Worm (Caenorhabditis elegans) whole organism, L3 larva: ENCODE results near the gene R13A5.7.

Experiments
- R02D3.7 ChIP-seq: fragments of 150-350 bp; optimal IDR thresholded peaks from 2 replicates; lab custom pipeline; 2014; ENCODE audit warnings: missing biosample characterization, missing genetic modification characterization
- ZK546.5 ChIP-seq: sonication (generic microtip); optimal IDR thresholded peaks from 2 replicates; lab custom pipeline; 2017; ENCODE audit warnings: missing biosample characterization, missing genetic modification characterization
- aly-2 ChIP-seq: fragments of 150-350 bp; optimal IDR thresholded peaks from 2 replicates; lab custom pipeline; 2014; ENCODE audit warnings: missing biosample characterization, missing genetic modification characterization
- ama-1 ChIP-seq: fragments of 150-350 bp; optimal IDR thresholded peaks from 2 replicates; lab custom pipeline; 2018
- ceh-16 ChIP-seq: sonication (generic microtip); optimal IDR thresholded peaks from 2 replicates; lab custom pipeline; 2017; ENCODE audit warnings: missing biosample characterization, missing genetic modification characterization
- ceh-28 ChIP-seq: fragments of 150-350 bp; optimal IDR thresholded peaks from 2 replicates; lab custom pipeline; 2014; ENCODE audit warnings: missing biosample characterization, missing genetic modification reagents, missing genetic modification characterization
- ceh-82 ChIP-seq: fragments of 150-350 bp; optimal IDR thresholded peaks from 2 replicates; lab custom pipeline; 2014; ENCODE audit warnings: missing biosample characterization, missing genetic modification characterization
- ceh-9 ChIP-seq: sonication (generic microtip); optimal IDR thresholded peaks from 2 replicates; lab custom pipeline; 2018; ENCODE audit warnings: missing biosample characterization, missing genetic modification characterization
- daf-12 ChIP-seq: fragments of 150-350 bp; optimal IDR thresholded peaks from 2 replicates; lab custom pipeline; 2014; ENCODE audit warnings: missing biosample characterization, missing genetic modification reagents, missing genetic modification characterization
- egl-27 ChIP-seq: sonication (generic microtip); optimal IDR thresholded peaks from 4 replicates; lab custom pipeline; 2017; ENCODE audit warnings: missing biosample characterization, missing genetic modification reagents, missing genetic modification characterization
- egl-5 ChIP-seq: fragments of 150-350 bp; optimal IDR thresholded peaks from 2 replicates; lab custom pipeline; 2017; ENCODE audit warnings: missing biosample characterization, missing genetic modification reagents, missing genetic modification characterization, inconsistent platforms
- elt-1 ChIP-seq: fragments of 150-350 bp; optimal IDR thresholded peaks from 2 replicates; lab custom pipeline; 2014; ENCODE audit warnings: missing biosample characterization, missing genetic modification characterization
- elt-2 ChIP-seq: sonication (generic microtip); optimal IDR thresholded peaks from 2 replicates; lab custom pipeline; 2016; ENCODE audit warnings: missing genetic modification reagents, mild to moderate bottlenecking, missing genetic modification characterization, missing compliant biosample characterization
- elt-3 ChIP-seq, 3 experiments: fragments of 150-350 bp in 1 of 3; sonication (generic microtip) in 2 of 3; optimal IDR thresholded peaks; 2 replicates in 2 of 3; 4 replicates in 1 of 3; lab custom pipeline; 2014 to 2017; ENCODE audit warnings: missing biosample characterization in 3 of 3, missing genetic modification characterization in 3 of 3
- eor-1 ChIP-seq, 2 experiments: fragments of 150-350 bp; optimal IDR thresholded peaks; 2 replicates each; lab custom pipeline; 2014 to 2018; ENCODE audit warnings: missing biosample characterization in 2 of 2, missing genetic modification characterization in 2 of 2
- fkh-10 ChIP-seq: sonication (generic microtip); optimal IDR thresholded peaks from 2 replicates; lab custom pipeline; 2017; ENCODE audit warnings: missing biosample characterization, missing genetic modification reagents, missing genetic modification characterization
- fkh-2 ChIP-seq: fragments of 150-350 bp; optimal IDR thresholded peaks from 2 replicates; lab custom pipeline; 2014; ENCODE audit warnings: missing biosample characterization, missing genetic modification reagents, missing genetic modification characterization
- fos-1 ChIP-seq: fragments of 150-350 bp; optimal IDR thresholded peaks from 2 replicates; lab custom pipeline; 2014; ENCODE audit warnings: missing biosample characterization, missing genetic modification characterization
- hmg-11 ChIP-seq: sonication (generic microtip); optimal IDR thresholded peaks from 2 replicates; lab custom pipeline; 2016; ENCODE audit warnings: missing genetic modification characterization, missing compliant biosample characterization
- jun-1 ChIP-seq: fragments of 150-350 bp; optimal IDR thresholded peaks from 2 replicates; lab custom pipeline; 2014; ENCODE audit warnings: missing biosample characterization, missing genetic modification reagents, missing genetic modification characterization
- lin-15B ChIP-seq: fragments of 150-350 bp; optimal IDR thresholded peaks from 2 replicates; lab custom pipeline; 2014; ENCODE audit warnings: missing biosample characterization, missing genetic modification characterization
- lin-39 ChIP-seq: fragments of 150-350 bp; optimal IDR thresholded peaks from 2 replicates; lab custom pipeline; 2018; ENCODE audit warnings: missing biosample characterization, missing genetic modification reagents, missing genetic modification characterization
- lsy-12 ChIP-seq: sonication (generic microtip); optimal IDR thresholded peaks from 2 replicates; lab custom pipeline; 2016; ENCODE audit warnings: mild to moderate bottlenecking, missing genetic modification characterization, missing compliant biosample characterization
- mdl-1 ChIP-seq: fragments of 150-350 bp; optimal IDR thresholded peaks from 2 replicates; lab custom pipeline; 2014; ENCODE audit warnings: missing biosample characterization, missing genetic modification characterization
- mml-1 ChIP-seq: fragments of 150-350 bp; sonication (generic microtip); optimal IDR thresholded peaks from 3 replicates; lab custom pipeline; 2014; ENCODE audit warnings: missing biosample characterization, missing genetic modification characterization
- nfya-1 ChIP-seq: sonication (generic microtip); optimal IDR thresholded peaks from 2 replicates; lab custom pipeline; 2017; ENCODE audit warnings: missing genetic modification characterization, mild to moderate bottlenecking, missing compliant biosample characterization, antibody characterized with exemption, moderate library complexity; ENCODE audit not compliant: insufficient read depth
- nhr-11 ChIP-seq: fragments of 150-350 bp; optimal IDR thresholded peaks from 2 replicates; lab custom pipeline; 2014; ENCODE audit warnings: missing biosample characterization, missing genetic modification characterization
- nhr-12 ChIP-seq: fragments of 150-350 bp; optimal IDR thresholded peaks from 2 replicates; lab custom pipeline; 2014; ENCODE audit warnings: missing biosample characterization, missing genetic modification characterization
- nhr-23 ChIP-seq: fragments of 150-350 bp; optimal IDR thresholded peaks from 2 replicates; lab custom pipeline; 2014; ENCODE audit warnings: missing biosample characterization, missing genetic modification reagents, missing genetic modification characterization
- nhr-237 ChIP-seq: fragments of 150-350 bp; optimal IDR thresholded peaks from 2 replicates; lab custom pipeline; 2014; ENCODE audit warnings: missing biosample characterization, missing genetic modification characterization
- nhr-25 ChIP-seq: sonication (generic microtip); optimal IDR thresholded peaks from 2 replicates; lab custom pipeline; 2017; ENCODE audit warnings: missing biosample characterization, missing genetic modification characterization
- nhr-28 ChIP-seq: fragments of 150-350 bp; optimal IDR thresholded peaks from 2 replicates; lab custom pipeline; 2014; ENCODE audit warnings: missing biosample characterization, missing genetic modification characterization
- nhr-43 ChIP-seq: sonication (generic microtip); optimal IDR thresholded peaks from 2 replicates; lab custom pipeline; 2016; ENCODE audit warnings: mild to moderate bottlenecking, missing genetic modification characterization, missing compliant biosample characterization; ENCODE audit not compliant: poor library complexity, severe bottlenecking
- nhr-67 ChIP-seq: fragments of 150-350 bp; optimal IDR thresholded peaks from 2 replicates; lab custom pipeline; 2014; ENCODE audit warnings: missing biosample characterization, missing genetic modification characterization
- nhr-76 ChIP-seq: fragments of 150-350 bp; sonication (generic microtip); optimal IDR thresholded peaks from 5 replicates; lab custom pipeline; 2014; ENCODE audit warnings: missing biosample characterization, missing genetic modification characterization
- nhr-77 ChIP-seq: fragments of 150-350 bp; optimal IDR thresholded peaks from 2 replicates; lab custom pipeline; 2014; ENCODE audit warnings: missing biosample characterization, missing genetic modification characterization
- pha-4 ChIP-seq: fragments of 150-350 bp; optimal IDR thresholded peaks from 2 replicates; lab custom pipeline; 2014; ENCODE audit warnings: missing biosample characterization, missing genetic modification reagents, missing genetic modification characterization
- pqm-1 ChIP-seq: fragments of 150-350 bp; optimal IDR thresholded peaks from 2 replicates; lab custom pipeline; 2017; ENCODE audit warnings: missing biosample characterization, missing genetic modification characterization, inconsistent platforms
- sea-2 ChIP-seq: fragments of 150-350 bp; sonication (generic microtip); optimal IDR thresholded peaks from 4 replicates; lab custom pipeline; 2014; ENCODE audit warnings: missing biosample characterization, missing genetic modification reagents, missing genetic modification characterization
- skn-1 ChIP-seq: fragments of 150-350 bp; optimal IDR thresholded peaks from 2 replicates; lab custom pipeline; 2014; ENCODE audit warnings: missing biosample characterization, missing genetic modification characterization
- snpc-4 ChIP-seq: fragments of 150-350 bp; optimal IDR thresholded peaks from 2 replicates; lab custom pipeline; 2014; ENCODE audit warnings: missing biosample characterization, missing genetic modification characterization
- tbx-2 ChIP-seq: sonication (generic microtip); optimal IDR thresholded peaks from 2 replicates; lab custom pipeline; 2016; ENCODE audit warnings: mild to moderate bottlenecking, missing genetic modification characterization, missing compliant biosample characterization
- unc-39 ChIP-seq: sonication (generic microtip); optimal IDR thresholded peaks from 4 replicates; lab custom pipeline; 2017; ENCODE audit warnings: missing biosample characterization, missing genetic modification characterization
- unc-62 ChIP-seq: fragments of 150-350 bp; sonication (generic microtip); optimal IDR thresholded peaks from 4 replicates; lab custom pipeline; 2014; ENCODE audit warnings: missing biosample characterization, missing genetic modification reagents, missing genetic modification characterization
- zag-1 ChIP-seq: fragments of 150-350 bp; optimal IDR thresholded peaks from 2 replicates; lab custom pipeline; 2014; ENCODE audit warnings: missing biosample characterization, missing genetic modification characterization
- ztf-11 ChIP-seq: fragments of 150-350 bp; optimal IDR thresholded peaks from 2 replicates; lab custom pipeline; 2014; ENCODE audit warnings: missing biosample characterization, missing genetic modification characterization
- ztf-4 ChIP-seq: fragments of 150-350 bp; optimal IDR thresholded peaks from 2 replicates; lab custom pipeline; 2014; ENCODE audit warnings: missing biosample characterization, missing genetic modification characterization

Gene R13A5.7

ce11 chrIII:7570083-7570695 is at the start of gene R13A5.7:
TSS of gene R13A5.7 (minus strand) at chrIII:7570133.
- peak; percentile 4 for TF ChIP-seq ceh-82 (tag; lab: Kevin White, UChicago)
- no peak for TF ChIP-seq sea-2 (GFP tag; lab: Kevin White, UChicago)
- peak; percentile 43 for TF ChIP-seq skn-1 (tag; lab: Kevin White, UChicago)
- TF ChIP-seq nhr-23 (tag; lab: Kevin White, UChicago) = peak; percentile 76
- peak; percentile 24 for TF ChIP-seq lsy-12 (tag; lab: Kevin White, UChicago)
- no peak for TF ChIP-seq nhr-76 (tag; lab: Kevin White, UChicago)
- peak; percentile 50 for TF ChIP-seq lin-39
- TF ChIP-seq ZK546.5 = no peak
- TF ChIP-seq elt-2 (tag; lab: Kevin White, UChicago) = peak; percentile 77
- peak; percentile 48 for TF ChIP-seq nhr-25 (tag; lab: Kevin White, UChicago)
- TF ChIP-seq aly-2 (tag; lab: Kevin White, UChicago) = no peak
- peak; percentile 69 for TF ChIP-seq snpc-4 (tag; lab: Kevin White, UChicago)
- no peak for TF ChIP-seq ama-1 (lab: Kevin White, UChicago)
- no peak for TF ChIP-seq elt-3 (tag; optimal IDR thresholded peaks at IDR 0.05; lab: Kevin White, UChicago)
- TF ChIP-seq mdl-1 (tag; lab: Kevin White, UChicago) = peak; percentile 80
- TF ChIP-seq pha-4 (tag; lab: Kevin White, UChicago) = peak; percentile 88
- no peak for TF ChIP-seq ztf-4 (tag; lab: Kevin White, UChicago)
- TF ChIP-seq egl-5 (tag; lab: Kevin White, UChicago) = peak; percentile 47
- peak; percentile 39 for TF ChIP-seq nhr-11 (tag; lab: Kevin White, UChicago)
- TF ChIP-seq ceh-16 (tag; lab: Kevin White, UChicago) = no peak
- peak; percentile 64 for TF ChIP-seq unc-62
- TF ChIP-seq nhr-67 (tag; lab: Kevin White, UChicago) = no peak
- no peak for TF ChIP-seq fos-1 (tag; lab: Kevin White, UChicago)
- TF ChIP-seq egl-27 = peak; percentile 67
- TF ChIP-seq zag-1 (tag; lab: Kevin White, UChicago) = no peak
- TF ChIP-seq ceh-28 (tag; lab: Kevin White, UChicago) = peak; percentile 71
- no peak for TF ChIP-seq nhr-77 (tag; lab: Kevin White, UChicago)
- peak; percentile 48 for TF ChIP-seq lin-15B (tag; lab: Kevin White, UChicago)
- no peak for TF ChIP-seq eor-1 (tag; optimal IDR thresholded peaks at IDR 0.05; lab: Kevin White, UChicago)
- TF ChIP-seq ztf-11 (tag; lab: Kevin White, UChicago) = no peak
- TF ChIP-seq tbx-2 (tag; lab: Kevin White, UChicago) = peak; percentile 46
- TF ChIP-seq nhr-12 = no peak
- peak; percentile 72 for TF ChIP-seq nhr-43
- TF ChIP-seq mml-1 (tag; lab: Kevin White, UChicago) = no peak
- TF ChIP-seq nhr-237 (tag; lab: Kevin White, UChicago) = no peak
- peak; percentile 20 for TF ChIP-seq elt-1 (tag; lab: Kevin White, UChicago)
- TF ChIP-seq nhr-28 (tag; lab: Kevin White, UChicago) = no peak
- TF ChIP-seq hmg-11 = peak; percentile 91
- TF ChIP-seq jun-1 (tag; lab: Kevin White, UChicago) = peak; percentile 80
- no peak for TF ChIP-seq fkh-10
- TF ChIP-seq unc-39 = no peak
- TF ChIP-seq nfya-1 (tag; lab: Kevin White, UChicago) = peak; percentile 88
- TF ChIP-seq ceh-9 (tag; lab: Kevin White, UChicago) = no peak
- peak; percentile 39 for TF ChIP-seq R02D3.7 (tag; lab: Kevin White, UChicago)
- no peak for TF ChIP-seq fkh-2 (tag; lab: Kevin White, UChicago)
- TF ChIP-seq pqm-1 (tag; lab: Kevin White, UChicago) = peak; percentile 55
- no peak for TF ChIP-seq daf-12
